Fruit fly (Drosophila melanogaster) whole organism, prepupa: ENCODE results near the gene Ubx.

ENCODE experiments used
- CG4318 ChIP-seq: fragments of 200-800 bp; sonication (Bioruptor generic); optimal IDR thresholded peaks from 3 replicates; lab custom pipeline; 2017; ENCODE audit warnings: missing biosample characterization, mild to moderate bottlenecking, missing genetic modification characterization
- CG8632 ChIP-seq: fragments of 200-800 bp; sonication (Bioruptor generic); optimal IDR thresholded peaks from 3 replicates; lab custom pipeline; 2016; ENCODE audit warnings: missing biosample characterization, missing genetic modification characterization
- Hr39 ChIP-seq: fragments of 200-800 bp; sonication (Bioruptor generic); optimal IDR thresholded peaks from 2 replicates; lab custom pipeline; 2016; ENCODE audit warnings: missing biosample characterization, missing genetic modification characterization
- Sox15 ChIP-seq: fragments of 200-800 bp; sonication (Bioruptor generic); optimal IDR thresholded peaks from 3 replicates; lab custom pipeline; 2016; ENCODE audit warnings: missing biosample characterization, missing genetic modification characterization
- net ChIP-seq: fragments of 200-800 bp; sonication (Bioruptor generic); optimal IDR thresholded peaks from 3 replicates; lab custom pipeline; 2016; ENCODE audit warnings: missing biosample characterization, missing genetic modification characterization

- TF ChIP-seq Hr39 (GFP tag; lab: Kevin White, UChicago) (no peak), CG4318 (GFP tag; lab: Kevin White, UChicago) (no peak), net (GFP tag; lab: Kevin White, UChicago) (no peak), CG8632 (GFP tag; lab: Kevin White, UChicago) (no peak), Sox15 (GFP tag; lab: Kevin White, UChicago) (no peak)
These were observed 10.9 kb upstream of the Ubx start for dm6 chr3R:16745150-16745549.
